Worm (Caenorhabditis elegans) whole organism, L2 larva: ENCODE data around the gene F47F2.1.

Experiments used
- F13H6.1 ChIP-seq: sonication (generic microtip); optimal IDR thresholded peaks from 2 replicates; lab custom pipeline; 2016; ENCODE audit warnings: missing genetic modification characterization, missing compliant biosample characterization
- R02D3.7 ChIP-seq: fragments of 150-350 bp; optimal IDR thresholded peaks from 2 replicates; lab custom pipeline; 2014; ENCODE audit warnings: missing biosample characterization, missing genetic modification characterization
- Y55F3AM.14 ChIP-seq: fragments of 200-800 bp; sonication (Bioruptor generic); optimal IDR thresholded peaks from 2 replicates; lab custom pipeline; 2018; ENCODE audit warnings: mild to moderate bottlenecking, missing genetic modification characterization, missing compliant biosample characterization
- ZK546.5 ChIP-seq: sonication (generic microtip); optimal IDR thresholded peaks from 2 replicates; lab custom pipeline; 2017; ENCODE audit warnings: missing biosample characterization, missing genetic modification characterization
- alr-1 ChIP-seq: fragments of 150-350 bp; optimal IDR thresholded peaks from 2 replicates; lab custom pipeline; 2014; ENCODE audit warnings: missing biosample characterization, missing genetic modification characterization
- aly-2 ChIP-seq: fragments of 150-350 bp; optimal IDR thresholded peaks from 2 replicates; lab custom pipeline; 2014; ENCODE audit warnings: missing biosample characterization, missing genetic modification characterization
- ama-1 ChIP-seq: fragments of 150-350 bp; optimal IDR thresholded peaks from 2 replicates; lab custom pipeline; 2018; ENCODE audit warnings: inconsistent platforms
- blmp-1 ChIP-seq: sonication (generic microtip); optimal IDR thresholded peaks from 2 replicates; lab custom pipeline; 2017; ENCODE audit warnings: missing genetic modification characterization, mild to moderate bottlenecking, missing compliant biosample characterization, antibody characterized with exemption, moderate library complexity; ENCODE audit not compliant: insufficient read depth
- ceh-16 ChIP-seq: fragments of 150-350 bp; optimal IDR thresholded peaks from 2 replicates; lab custom pipeline; 2014; ENCODE audit warnings: missing biosample characterization, missing genetic modification characterization
- ceh-82 ChIP-seq: fragments of 150-350 bp; optimal IDR thresholded peaks from 2 replicates; lab custom pipeline; 2014; ENCODE audit warnings: missing biosample characterization, missing genetic modification characterization
- crh-2 ChIP-seq: sonication (generic microtip); optimal IDR thresholded peaks from 2 replicates; lab custom pipeline; 2017; ENCODE audit warnings: missing biosample characterization, missing genetic modification characterization
- dmd-4 ChIP-seq: sonication (generic microtip); optimal IDR thresholded peaks from 2 replicates; lab custom pipeline; 2017; ENCODE audit warnings: missing biosample characterization, missing genetic modification characterization
- egl-27 ChIP-seq: sonication (generic microtip); optimal IDR thresholded peaks from 3 replicates; lab custom pipeline; 2017; ENCODE audit warnings: missing biosample characterization, missing genetic modification reagents, missing genetic modification characterization
- elt-3 ChIP-seq: sonication (generic microtip); optimal IDR thresholded peaks from 2 replicates; lab custom pipeline; 2017; ENCODE audit warnings: missing biosample characterization, missing genetic modification characterization
- fos-1 ChIP-seq: fragments of 150-350 bp; optimal IDR thresholded peaks from 2 replicates; lab custom pipeline; 2014; ENCODE audit warnings: missing biosample characterization, missing genetic modification characterization
- gmeb-1 ChIP-seq: fragments of 150-350 bp; optimal IDR thresholded peaks from 2 replicates; lab custom pipeline; 2014; ENCODE audit warnings: missing biosample characterization, missing genetic modification characterization
- lin-11 ChIP-seq: fragments of 150-350 bp; sonication (generic microtip); optimal IDR thresholded peaks from 2 replicates; lab custom pipeline; 2014; ENCODE audit warnings: missing biosample characterization, missing genetic modification characterization, inconsistent platforms, mixed read lengths
- lin-13 ChIP-seq: fragments of 150-350 bp; optimal IDR thresholded peaks from 2 replicates; lab custom pipeline; 2014; ENCODE audit warnings: missing biosample characterization, missing genetic modification reagents, missing genetic modification characterization
- lsy-2 ChIP-seq, 2 experiments: fragments of 150-350 bp in 1 of 2; sonication (generic microtip) in 1 of 2; optimal IDR thresholded peaks; 2 replicates each; lab custom pipeline; 2014 to 2017; ENCODE audit warnings: missing biosample characterization in 2 of 2, missing genetic modification characterization in 2 of 2
- mab-5 ChIP-seq: fragments of 150-350 bp; optimal IDR thresholded peaks from 2 replicates; lab custom pipeline; 2014; ENCODE audit warnings: missing biosample characterization, missing genetic modification characterization
- mbf-1 ChIP-seq: sonication (generic microtip); optimal IDR thresholded peaks from 2 replicates; lab custom pipeline; 2017; ENCODE audit warnings: missing biosample characterization, missing genetic modification characterization
- nhr-10 ChIP-seq: sonication (generic microtip); optimal IDR thresholded peaks from 2 replicates; lab custom pipeline; 2017; ENCODE audit warnings: missing biosample characterization, missing genetic modification characterization
- nhr-11 ChIP-seq: fragments of 150-350 bp; optimal IDR thresholded peaks from 2 replicates; lab custom pipeline; 2014; ENCODE audit warnings: missing biosample characterization, missing genetic modification characterization
- nhr-12 ChIP-seq: fragments of 150-350 bp; optimal IDR thresholded peaks from 2 replicates; lab custom pipeline; 2014; ENCODE audit warnings: missing biosample characterization, missing genetic modification characterization
- nhr-21 ChIP-seq: fragments of 150-350 bp; optimal IDR thresholded peaks from 2 replicates; lab custom pipeline; 2014; ENCODE audit warnings: missing biosample characterization, missing genetic modification characterization
- nhr-23 ChIP-seq: fragments of 150-350 bp; optimal IDR thresholded peaks from 2 replicates; lab custom pipeline; 2014; ENCODE audit warnings: missing biosample characterization, missing genetic modification reagents, missing genetic modification characterization
- nhr-237 ChIP-seq: fragments of 150-350 bp; optimal IDR thresholded peaks from 2 replicates; lab custom pipeline; 2014; ENCODE audit warnings: missing biosample characterization, missing genetic modification characterization
- nhr-25 ChIP-seq: fragments of 150-350 bp; sonication (generic microtip); optimal IDR thresholded peaks from 3 replicates; lab custom pipeline; 2014; ENCODE audit warnings: missing biosample characterization, missing genetic modification characterization
- nhr-6 ChIP-seq: fragments of 150-350 bp; optimal IDR thresholded peaks from 2 replicates; lab custom pipeline; 2014; ENCODE audit warnings: missing biosample characterization, missing genetic modification characterization
- nhr-77 ChIP-seq: fragments of 150-350 bp; optimal IDR thresholded peaks from 2 replicates; lab custom pipeline; 2014; ENCODE audit warnings: missing biosample characterization, missing genetic modification characterization
- skn-1 ChIP-seq: sonication (generic microtip); optimal IDR thresholded peaks from 2 replicates; lab custom pipeline; 2017; ENCODE audit warnings: missing biosample characterization, missing genetic modification characterization
- sma-3 ChIP-seq: sonication (generic microtip); optimal IDR thresholded peaks from 2 replicates; lab custom pipeline; 2016; ENCODE audit warnings: missing genetic modification reagents, missing genetic modification characterization, missing compliant biosample characterization
- snpc-4 ChIP-seq: fragments of 150-350 bp; optimal IDR thresholded peaks from 2 replicates; lab custom pipeline; 2014; ENCODE audit warnings: missing biosample characterization, missing genetic modification characterization
- unc-39 ChIP-seq: fragments of 150-350 bp; optimal IDR thresholded peaks from 2 replicates; lab custom pipeline; 2014; ENCODE audit warnings: missing biosample characterization, missing genetic modification characterization
- unc-55 ChIP-seq: fragments of 150-350 bp; sonication (generic microtip); optimal IDR thresholded peaks from 3 replicates; lab custom pipeline; 2014; ENCODE audit warnings: missing biosample characterization, missing genetic modification reagents, missing genetic modification characterization
- zag-1 ChIP-seq: fragments of 150-350 bp; optimal IDR thresholded peaks from 2 replicates; lab custom pipeline; 2014; ENCODE audit warnings: missing biosample characterization, missing genetic modification characterization
- ztf-1 ChIP-seq: fragments of 200-800 bp; sonication (Bioruptor generic); conservative IDR thresholded peaks from 2 replicates; pipeline ENCODE4 v1.3.6; 2022; ENCODE audit warnings: missing genetic modification characterization, missing compliant biosample characterization
- ztf-4 ChIP-seq: fragments of 150-350 bp; optimal IDR thresholded peaks from 2 replicates; lab custom pipeline; 2014; ENCODE audit warnings: missing biosample characterization, missing genetic modification characterization

F47F2.1 gene

ce11 chrX:3866197-3866596 is 12.1 kb upstream of the F47F2.1 start:
- no peak for TF ChIP-seq nhr-6
- TF ChIP-seq nhr-23 (tag; lab: Kevin White, UChicago): no peak
- TF ChIP-seq ztf-1 (GFP tag; lab: Robert Waterston, UW): no peak
- no peak for TF ChIP-seq ZK546.5 (tag; lab: Kevin White, UChicago)
- no peak for TF ChIP-seq zag-1 (tag; lab: Kevin White, UChicago)
- TF ChIP-seq lsy-2 (tag; optimal IDR thresholded peaks at IDR 0.05; lab: Kevin White, UChicago): no peak
- TF ChIP-seq fos-1 (tag; lab: Kevin White, UChicago): no peak
- TF ChIP-seq nhr-10 (tag; lab: Kevin White, UChicago): no peak
- no peak for TF ChIP-seq gmeb-1 (tag; lab: Kevin White, UChicago)
- no peak for TF ChIP-seq sma-3 (GFP tag; lab: Kevin White, UChicago)
- TF ChIP-seq lin-13 (GFP tag; lab: Kevin White, UChicago): no peak
- TF ChIP-seq lin-11 (tag; lab: Kevin White, UChicago): no peak
- no peak for TF ChIP-seq nhr-237
- no peak for TF ChIP-seq alr-1
- no peak for TF ChIP-seq dmd-4
- TF ChIP-seq mab-5: no peak
- TF ChIP-seq R02D3.7 (tag; lab: Kevin White, UChicago): no peak
- no peak for TF ChIP-seq nhr-25 (tag; lab: Kevin White, UChicago)
- no peak for TF ChIP-seq nhr-21 (tag; lab: Kevin White, UChicago)
- TF ChIP-seq F13H6.1 (tag; lab: Kevin White, UChicago): no peak

DNA sequence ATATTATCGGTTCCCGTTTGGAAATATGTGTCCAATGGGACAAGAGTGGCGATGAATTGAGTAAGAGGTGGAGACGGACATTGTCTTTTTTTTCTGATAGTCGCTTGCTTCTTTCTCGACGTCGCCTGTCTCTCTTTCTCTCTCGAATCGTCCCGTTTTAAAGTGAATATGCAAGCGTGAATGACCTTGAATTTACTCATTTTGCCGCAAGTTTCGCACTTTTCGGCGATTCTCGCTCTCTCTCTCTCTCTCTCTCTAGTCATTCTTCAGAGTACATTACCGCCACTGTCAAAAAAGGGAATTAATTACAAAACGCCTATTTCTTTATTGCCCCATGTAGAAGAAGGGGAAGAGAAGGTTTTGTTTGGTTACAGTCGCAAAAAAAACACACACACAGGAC is 10.6 kb upstream of the F47F2.1 start:
- no peak for TF ChIP-seq nhr-23 (tag; lab: Kevin White, UChicago)
- no peak for TF ChIP-seq elt-3
- TF ChIP-seq nhr-77 (tag; lab: Kevin White, UChicago): no peak
- no peak for TF ChIP-seq dmd-4
- no peak for TF ChIP-seq gmeb-1 (tag; lab: Kevin White, UChicago)
- TF ChIP-seq aly-2: no peak
- no peak for TF ChIP-seq ceh-82
- TF ChIP-seq blmp-1 (tag; lab: Kevin White, UChicago): peak; percentile 6
- TF ChIP-seq nhr-12 (tag; lab: Kevin White, UChicago): no peak
- no peak for TF ChIP-seq mbf-1 (tag; lab: Kevin White, UChicago)
- no peak for TF ChIP-seq snpc-4 (tag; lab: Kevin White, UChicago)
- no peak for TF ChIP-seq mab-5
- no peak for TF ChIP-seq Y55F3AM.14 (GFP tag; lab: Kevin White, UChicago)
- TF ChIP-seq lsy-2 (tag; optimal IDR thresholded peaks at IDR 0.05; lab: Kevin White, UChicago): no peak
- no peak for TF ChIP-seq crh-2 (tag; lab: Kevin White, UChicago)
- TF ChIP-seq nhr-25 (tag; lab: Kevin White, UChicago): peak; percentile 45
- TF ChIP-seq, all 48 proteins: peak for 2

DNA sequence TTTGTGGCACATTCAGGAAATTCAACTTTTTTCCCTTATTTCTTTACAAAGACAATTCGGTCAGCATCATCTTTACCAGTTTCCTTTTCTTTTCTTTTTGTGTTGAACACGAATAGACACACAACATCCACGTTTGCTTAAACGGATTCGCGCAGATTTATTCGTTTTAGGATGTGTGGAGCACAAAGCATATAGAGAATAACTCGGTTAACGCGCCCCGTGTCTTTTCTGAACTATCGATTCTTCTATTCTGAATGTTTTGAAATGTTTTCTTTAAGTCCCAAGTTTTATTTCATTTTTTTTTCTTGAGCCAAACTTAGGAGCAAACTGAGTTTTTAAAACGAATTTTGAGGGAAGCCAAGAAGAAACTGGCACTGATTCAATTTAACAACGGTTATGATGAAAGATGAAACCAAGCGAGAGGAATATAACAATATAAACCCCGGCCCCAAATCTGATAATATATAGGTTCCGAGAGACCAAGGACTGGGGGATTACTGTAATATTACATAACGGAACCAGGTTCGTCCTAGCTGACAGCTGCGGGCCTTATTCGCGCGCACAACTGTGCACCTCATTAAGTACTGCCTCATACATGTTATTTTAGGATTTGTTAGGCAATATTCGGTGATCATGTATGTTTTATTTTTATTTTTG is 6.6 kb upstream of the F47F2.1 start:
- TF ChIP-seq sma-3 (GFP tag; lab: Kevin White, UChicago) (no peak), zag-1 (tag; lab: Kevin White, UChicago) (peak; percentile 29)

DNA sequence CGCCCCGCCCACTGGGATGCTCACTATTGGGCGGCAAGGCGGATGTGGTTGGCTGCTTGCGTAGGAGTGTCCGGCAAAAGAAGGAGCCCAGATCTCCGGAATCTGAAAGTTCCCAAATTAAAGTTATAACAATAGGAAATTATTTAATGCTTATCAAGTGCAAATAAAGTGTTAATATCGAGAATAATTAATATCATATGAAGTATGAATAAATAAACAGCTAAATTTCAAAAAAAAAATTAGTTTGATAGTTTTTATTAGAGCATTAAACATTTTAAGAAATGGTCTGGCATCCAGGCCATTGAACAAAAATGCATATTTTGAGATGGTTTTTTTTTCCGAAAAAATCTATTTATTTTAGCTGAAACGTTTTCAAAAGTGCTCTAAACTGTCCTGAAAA is 4.9 kb upstream of the F47F2.1 start, which contains the start of gene lim-4:
Gene lim-4 (minus strand): TSS at position 101 of the 400 bp plus-strand sequence.
- TF ChIP-seq nhr-11 (tag; lab: Kevin White, UChicago): no peak
- no peak for TF ChIP-seq nhr-25 (tag; lab: Kevin White, UChicago)
- no peak for TF ChIP-seq nhr-23 (tag; lab: Kevin White, UChicago)
- no peak for TF ChIP-seq ztf-1 (GFP tag; lab: Robert Waterston, UW)
- no peak for TF ChIP-seq unc-55 (GFP tag; lab: Kevin White, UChicago)
- no peak for TF ChIP-seq nhr-12 (tag; lab: Kevin White, UChicago)
- TF ChIP-seq unc-39 (tag; lab: Kevin White, UChicago): no peak
- no peak for TF ChIP-seq ama-1 (lab: Kevin White, UChicago)
- TF ChIP-seq lsy-2 (tag; optimal IDR thresholded peaks at IDR 0.05; lab: Kevin White, UChicago): no peak
- no peak for TF ChIP-seq Y55F3AM.14 (GFP tag; lab: Kevin White, UChicago)

DNA sequence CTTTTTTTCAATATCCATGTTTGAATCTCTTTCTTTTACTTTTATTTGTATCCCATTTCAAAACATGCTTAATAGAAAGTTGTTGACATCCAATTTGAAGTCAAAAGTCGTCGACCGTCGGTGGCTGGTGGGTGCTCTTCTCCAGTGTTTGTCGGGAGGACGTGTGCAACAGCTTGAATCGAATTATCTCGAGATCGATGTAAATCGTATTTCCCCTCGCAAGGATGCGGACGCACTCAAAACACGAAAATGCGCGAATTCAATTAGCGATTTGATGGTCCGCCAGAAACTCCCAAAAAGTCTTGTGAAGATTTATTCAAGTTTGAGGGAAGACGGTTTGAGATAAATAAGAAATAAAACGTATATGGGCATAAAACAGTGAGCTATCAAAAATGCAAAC is 2.6 kb upstream of the F47F2.1 start:
- TF ChIP-seq ztf-4 (tag; lab: Kevin White, UChicago): no peak
- TF ChIP-seq dmd-4: no peak
- no peak for TF ChIP-seq F13H6.1 (tag; lab: Kevin White, UChicago)
- no peak for TF ChIP-seq nhr-77 (tag; lab: Kevin White, UChicago)
- no peak for TF ChIP-seq skn-1
- TF ChIP-seq egl-27 (tag; lab: Kevin White, UChicago): no peak
- no peak for TF ChIP-seq ceh-16 (tag; lab: Kevin White, UChicago)
- TF ChIP-seq elt-3: no peak
- TF ChIP-seq nhr-237: no peak
- TF ChIP-seq ama-1 (lab: Kevin White, UChicago): no peak
- no peak for TF ChIP-seq unc-39 (tag; lab: Kevin White, UChicago)
- TF ChIP-seq fos-1 (tag; lab: Kevin White, UChicago): no peak
- no peak for TF ChIP-seq nhr-11 (tag; lab: Kevin White, UChicago)
- no peak for TF ChIP-seq sma-3 (GFP tag; lab: Kevin White, UChicago)
- no peak for TF ChIP-seq ceh-82
- TF ChIP-seq crh-2 (tag; lab: Kevin White, UChicago): no peak
- TF ChIP-seq, all 48 proteins: peak for 0
